Worm (Caenorhabditis elegans): ENCODE data around the gene cyp-25A6.
A peak's percentile ranks its signal among the peaks of the same experiment; 100 is the strongest.

Gene cyp-25A6

DNA sequence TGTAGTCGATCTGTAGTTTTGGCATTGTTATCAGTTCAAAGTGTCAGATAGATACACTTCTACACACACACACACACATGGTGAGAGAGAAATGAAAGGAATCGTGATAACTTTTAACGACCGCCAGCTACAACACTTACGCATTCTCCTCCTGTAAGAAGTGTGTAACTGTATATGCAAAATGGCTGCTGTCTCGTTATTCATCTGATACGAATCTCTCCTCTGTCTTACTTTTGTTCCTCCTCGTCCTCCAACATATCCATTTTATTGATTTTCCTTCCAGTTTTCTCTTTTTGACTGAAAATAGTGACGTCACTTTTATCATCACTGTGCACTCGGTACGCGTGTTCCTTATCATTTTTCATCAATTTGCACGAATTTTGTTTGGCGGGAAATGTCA, 15.5 kb downstream of the cyp-25A6 start:
- TF ChIP-seq mec-3 (tag; optimal IDR thresholded peaks at IDR 0.05; ENCODE audit: borderline replicate concordance) (no peak), dve-1 (tag; optimal IDR thresholded peaks at IDR 0.05) (no peak), ama-1 (optimal IDR thresholded peaks at IDR 0.05) (no peak), hlh-15 (tag; optimal IDR thresholded peaks at IDR 0.05) (no peak), dmd-4 (tag; optimal IDR thresholded peaks at IDR 0.05; ENCODE audit: borderline replicate concordance) (no peak), elt-2 (tag; optimal IDR thresholded peaks at IDR 0.05) (peak; percentile 59), ceh-9 (tag; optimal IDR thresholded peaks at IDR 0.05) (no peak)

ce11 chrIV:4215349-4215748, 18.1 kb downstream of the cyp-25A6 start:
- TF ChIP-seq tbx-2 (tag; optimal IDR thresholded peaks at IDR 0.05) (peak; percentile 35), dve-1 (tag; optimal IDR thresholded peaks at IDR 0.05) (peak; percentile 63), nfya-1 (tag; optimal IDR thresholded peaks at IDR 0.05) (peak; percentile 59), ceh-18 (tag; optimal IDR thresholded peaks at IDR 0.05) (peak; percentile 22), unc-42 (tag; optimal IDR thresholded peaks at IDR 0.05) (peak; percentile 35), T23F11.4 (GFP tag; optimal IDR thresholded peaks at IDR 0.05) (no peak)

ce11 chrIV:4216099-4216894, 19.0 kb downstream of the cyp-25A6 start:
- TF ChIP-seq fkh-10 (GFP tag; optimal IDR thresholded peaks at IDR 0.05) (no peak), elt-4 (tag; optimal IDR thresholded peaks at IDR 0.05) (no peak), ceh-22 (tag; optimal IDR thresholded peaks at IDR 0.05) (no peak), C38D4.7 (GFP tag; optimal IDR thresholded peaks at IDR 0.05) (no peak), unc-86 (tag; optimal IDR thresholded peaks at IDR 0.05) (no peak), unc-3 (GFP tag; conservative IDR thresholded peaks at IDR 0.05) (no peak), unc-3 (tag; optimal IDR thresholded peaks at IDR 0.05) (no peak), ceh-18 (tag; optimal IDR thresholded peaks at IDR 0.05) (no peak), nhr-11 (tag; optimal IDR thresholded peaks at IDR 0.05) (no peak), nhr-232 (tag; optimal IDR thresholded peaks at IDR 0.05) (no peak), pros-1 (tag; optimal IDR thresholded peaks at IDR 0.05) (no peak), Y22D7AL.16 (tag; optimal IDR thresholded peaks at IDR 0.05) (no peak), ceh-19 (GFP tag; optimal IDR thresholded peaks at IDR 0.05) (no peak), madf-2 (tag; optimal IDR thresholded peaks at IDR 0.05) (no peak), ceh-2 (tag; optimal IDR thresholded peaks at IDR 0.05) (no peak), hlh-30 (tag; optimal IDR thresholded peaks at IDR 0.05; ENCODE audit: insufficient read depth) (no peak), unc-55 (GFP tag; optimal IDR thresholded peaks at IDR 0.05) (no peak), ceh-30 (tag; optimal IDR thresholded peaks at IDR 0.05) (no peak), gmeb-2 (tag; optimal IDR thresholded peaks at IDR 0.05) (no peak)

- TF ChIP-seq ceh-6 (GFP tag; optimal IDR thresholded peaks at IDR 0.05) (no peak), sox-2 (GFP tag; IDR thresholded peaks at IDR 0.05) (no peak), che-1 (tag; optimal IDR thresholded peaks at IDR 0.05) (no peak), ttx-3 (tag; optimal IDR thresholded peaks at IDR 0.05) (no peak), sox-4 (tag; optimal IDR thresholded peaks at IDR 0.05) (no peak), C08G9.2 (tag; optimal IDR thresholded peaks at IDR 0.05) (no peak), ceh-34 (tag; optimal IDR thresholded peaks at IDR 0.05) (no peak), ceh-18 (tag; optimal IDR thresholded peaks at IDR 0.05) (no peak), ceh-31 (tag; optimal IDR thresholded peaks at IDR 0.05) (no peak), elt-4 (tag; optimal IDR thresholded peaks at IDR 0.05) (no peak), pros-1 (tag; optimal IDR thresholded peaks at IDR 0.05) (no peak), gmeb-2 (tag; optimal IDR thresholded peaks at IDR 0.05) (no peak), hlh-15 (tag; optimal IDR thresholded peaks at IDR 0.05) (no peak), ahr-1 (tag; optimal IDR thresholded peaks at IDR 0.05) (no peak)
Measured at ce11 chrIV:4218276-4218675, 21.0 kb downstream of the cyp-25A6 start.
